Worm (Caenorhabditis elegans) whole organism, L1 larva: Measurements from ENCODE around the gene C06E4.8.
A peak's percentile ranks its signal among the peaks of the same experiment; 100 is the strongest.

Experiments used
- C04F5.9 ChIP-seq: sonication (generic microtip); optimal IDR thresholded peaks from 2 replicates; lab custom pipeline; 2016; ENCODE audit warnings: missing genetic modification characterization, missing compliant biosample characterization
- C16A3.4 ChIP-seq: fragments of 150-350 bp; optimal IDR thresholded peaks from 2 replicates; lab custom pipeline; 2014; ENCODE audit warnings: missing biosample characterization, missing genetic modification characterization
- F16B12.6 ChIP-seq: fragments of 150-350 bp; optimal IDR thresholded peaks from 2 replicates; lab custom pipeline; 2014; ENCODE audit warnings: missing biosample characterization, missing genetic modification characterization
- Y116A8C.19 ChIP-seq: sonication (generic microtip); optimal IDR thresholded peaks from 2 replicates; lab custom pipeline; 2016; ENCODE audit warnings: missing compliant biosample characterization, missing genetic modification characterization, borderline replicate concordance
- aha-1 ChIP-seq: fragments of 150-350 bp; optimal IDR thresholded peaks from 2 replicates; lab custom pipeline; 2014; ENCODE audit warnings: missing biosample characterization, missing genetic modification characterization
- alr-1 ChIP-seq: fragments of 200-800 bp; sonication (Bioruptor generic); optimal IDR thresholded peaks from 2 replicates; lab custom pipeline; 2018; ENCODE audit warnings: borderline replicate concordance, mild to moderate bottlenecking, missing genetic modification characterization, missing compliant biosample characterization
- blmp-1 ChIP-seq: fragments of 150-350 bp; optimal IDR thresholded peaks from 2 replicates; lab custom pipeline; 2014; ENCODE audit warnings: missing biosample characterization, missing genetic modification characterization
- ceh-8 ChIP-seq: fragments of 200-800 bp; sonication (Bioruptor generic); optimal IDR thresholded peaks from 2 replicates; lab custom pipeline; 2018; ENCODE audit warnings: mild to moderate bottlenecking, missing genetic modification characterization, moderate library complexity, missing compliant biosample characterization
- ceh-88 ChIP-seq: fragments of 200-800 bp; sonication (Bioruptor generic); IDR thresholded peaks from 2 replicates; pipeline ENCODE4 v1.3.6; 2022; ENCODE audit warnings: missing genetic modification characterization, missing compliant biosample characterization
- ceh-90 ChIP-seq: sonication (generic microtip); optimal IDR thresholded peaks from 2 replicates; lab custom pipeline; 2016; ENCODE audit warnings: missing genetic modification characterization, missing compliant biosample characterization
- ces-1 ChIP-seq: fragments of 150-350 bp; optimal IDR thresholded peaks from 2 replicates; lab custom pipeline; 2014; ENCODE audit warnings: missing biosample characterization, missing genetic modification reagents, missing genetic modification characterization
- dpl-1 ChIP-seq, 3 experiments: fragments of 150-350 bp in 2 of 3; sonication (generic microtip) in 1 of 3; optimal IDR thresholded peaks; 2 replicates each; lab custom pipeline; 2014 to 2017; ENCODE audit warnings: missing biosample characterization in 3 of 3, missing genetic modification characterization in 3 of 3, missing genetic modification reagents in 3 of 3
- efl-3 ChIP-seq: fragments of 200-800 bp; sonication (Bioruptor generic); optimal IDR thresholded peaks from 2 replicates; lab custom pipeline; 2018; ENCODE audit warnings: mild to moderate bottlenecking, missing genetic modification characterization, missing compliant biosample characterization
- egl-13 ChIP-seq: sonication (generic microtip); optimal IDR thresholded peaks from 2 replicates; lab custom pipeline; 2016; ENCODE audit warnings: missing genotype, missing genetic modification reagents, missing genetic modification characterization, missing compliant biosample characterization
- egl-27 ChIP-seq, 2 experiments: fragments of 150-350 bp in 1 of 2; sonication (generic microtip); optimal IDR thresholded peaks; 3 replicates each; lab custom pipeline; 2017 to 2018; ENCODE audit warnings: missing biosample characterization in 2 of 2, missing genetic modification characterization in 2 of 2, missing genetic modification reagents in 2 of 2
- elt-2 ChIP-seq: sonication (generic microtip); optimal IDR thresholded peaks from 2 replicates; lab custom pipeline; 2016; ENCODE audit warnings: missing genetic modification characterization, mild to moderate bottlenecking, inconsistent platforms, missing compliant biosample characterization, missing genetic modification reagents
- fkh-10 ChIP-seq: sonication (generic microtip); optimal IDR thresholded peaks from 2 replicates; lab custom pipeline; 2017; ENCODE audit warnings: missing biosample characterization, missing genetic modification reagents, missing genetic modification characterization
- fos-1 ChIP-seq: fragments of 150-350 bp; optimal IDR thresholded peaks from 2 replicates; lab custom pipeline; 2014; ENCODE audit warnings: missing biosample characterization, missing genetic modification characterization
- grh-1 ChIP-seq: fragments of 200-800 bp; sonication (Bioruptor generic); IDR thresholded peaks from 2 replicates; pipeline ENCODE4 v1.3.6; 2022; ENCODE audit warnings: missing genetic modification reagents, missing genetic modification characterization, missing compliant biosample characterization
- hlh-4 ChIP-seq: sonication (generic microtip); optimal IDR thresholded peaks from 2 replicates; lab custom pipeline; 2016; ENCODE audit warnings: mild to moderate bottlenecking, missing genetic modification characterization, missing compliant biosample characterization
- hpl-2 ChIP-seq: fragments of 150-350 bp; optimal IDR thresholded peaks from 2 replicates; lab custom pipeline; 2014; ENCODE audit warnings: missing biosample characterization, missing genetic modification reagents, missing genetic modification characterization
- jun-1 ChIP-seq: fragments of 150-350 bp; optimal IDR thresholded peaks from 2 replicates; lab custom pipeline; 2014; ENCODE audit warnings: missing biosample characterization, missing genetic modification reagents, missing genetic modification characterization
- lin-13 ChIP-seq: fragments of 150-350 bp; optimal IDR thresholded peaks from 2 replicates; lab custom pipeline; 2014; ENCODE audit warnings: missing biosample characterization, missing genetic modification reagents, missing genetic modification characterization
- lin-15B ChIP-seq: fragments of 150-350 bp; sonication (generic microtip); optimal IDR thresholded peaks from 3 replicates; lab custom pipeline; 2014; ENCODE audit warnings: missing biosample characterization, missing genetic modification characterization
- lin-35 ChIP-seq, 2 experiments: fragments of 150-350 bp; optimal IDR thresholded peaks; 2 replicates each; lab custom pipeline; 2014; ENCODE audit warnings: missing biosample characterization in 2 of 2, missing genetic modification characterization in 2 of 2, missing genetic modification reagents in 2 of 2
- lin-39 ChIP-seq: fragments of 150-350 bp; optimal IDR thresholded peaks from 2 replicates; lab custom pipeline; 2014; ENCODE audit warnings: missing biosample characterization, missing genetic modification reagents, missing genetic modification characterization
- mab-9 ChIP-seq: fragments of 200-800 bp; sonication (Bioruptor generic); IDR thresholded peaks from 2 replicates; pipeline ENCODE4 v1.3.6; 2022; ENCODE audit warnings: missing genetic modification reagents, missing genetic modification characterization, missing compliant biosample characterization
- mdl-1 ChIP-seq, 2 experiments: fragments of 150-350 bp; optimal IDR thresholded peaks; 2 replicates each; lab custom pipeline; 2014 to 2017; ENCODE audit warnings: missing biosample characterization in 2 of 2, missing genetic modification characterization in 2 of 2, inconsistent platforms in 1 of 2
- mep-1 ChIP-seq: fragments of 150-350 bp; optimal IDR thresholded peaks from 2 replicates; lab custom pipeline; 2014; ENCODE audit warnings: missing biosample characterization, missing genetic modification characterization
- nhr-11 ChIP-seq: fragments of 150-350 bp; optimal IDR thresholded peaks from 2 replicates; lab custom pipeline; 2014; ENCODE audit warnings: missing biosample characterization, missing genetic modification characterization
- nhr-20 ChIP-seq: sonication (generic microtip); optimal IDR thresholded peaks from 2 replicates; lab custom pipeline; 2016; ENCODE audit warnings: mild to moderate bottlenecking, missing genetic modification characterization, missing compliant biosample characterization
- nhr-237 ChIP-seq: fragments of 150-350 bp; optimal IDR thresholded peaks from 2 replicates; lab custom pipeline; 2014; ENCODE audit warnings: missing biosample characterization, missing genetic modification characterization
- nhr-28 ChIP-seq: fragments of 150-350 bp; optimal IDR thresholded peaks from 2 replicates; lab custom pipeline; 2014; ENCODE audit warnings: missing biosample characterization, missing genetic modification characterization
- nhr-47 ChIP-seq: sonication (generic microtip); optimal IDR thresholded peaks from 2 replicates; lab custom pipeline; 2016; ENCODE audit warnings: mild to moderate bottlenecking, missing genetic modification characterization, moderate library complexity, missing compliant biosample characterization
- nhr-71 ChIP-seq: sonication (generic microtip); optimal IDR thresholded peaks from 2 replicates; lab custom pipeline; 2016; ENCODE audit warnings: mild to moderate bottlenecking, missing genetic modification characterization, moderate library complexity, missing compliant biosample characterization
- nhr-76 ChIP-seq: sonication (generic microtip); optimal IDR thresholded peaks from 2 replicates; lab custom pipeline; 2017; ENCODE audit warnings: missing biosample characterization, missing genetic modification characterization
- nhr-77 ChIP-seq: fragments of 150-350 bp; optimal IDR thresholded peaks from 2 replicates; lab custom pipeline; 2014; ENCODE audit warnings: missing biosample characterization, missing genetic modification characterization
- nhr-84 ChIP-seq: sonication (generic microtip); optimal IDR thresholded peaks from 2 replicates; lab custom pipeline; 2017; ENCODE audit warnings: missing biosample characterization, missing genetic modification characterization
- pax-3 ChIP-seq: fragments of 200-800 bp; sonication (Bioruptor generic); optimal IDR thresholded peaks from 2 replicates; lab custom pipeline; 2018; ENCODE audit warnings: mild to moderate bottlenecking, missing genetic modification characterization, moderate library complexity, missing compliant biosample characterization
- pqm-1 ChIP-seq: sonication (generic microtip); optimal IDR thresholded peaks from 3 replicates; lab custom pipeline; 2017; ENCODE audit warnings: missing biosample characterization, missing genetic modification characterization
- rnt-1 ChIP-seq: sonication (generic microtip); optimal IDR thresholded peaks from 2 replicates; lab custom pipeline; 2016; ENCODE audit warnings: mild to moderate bottlenecking, missing genetic modification characterization, moderate library complexity, missing compliant biosample characterization
- snu-23 ChIP-seq: sonication (generic microtip); optimal IDR thresholded peaks from 2 replicates; lab custom pipeline; 2016; ENCODE audit warnings: missing genetic modification characterization, missing compliant biosample characterization
- sox-4 ChIP-seq: sonication (generic microtip); optimal IDR thresholded peaks from 2 replicates; lab custom pipeline; 2016; ENCODE audit warnings: missing genetic modification characterization, missing compliant biosample characterization
- sup-37 ChIP-seq: fragments of 200-800 bp; sonication (Bioruptor generic); optimal IDR thresholded peaks from 2 replicates; lab custom pipeline; 2018; ENCODE audit warnings: mild to moderate bottlenecking, missing genetic modification characterization, missing compliant biosample characterization
- tbx-2 ChIP-seq: sonication (generic microtip); optimal IDR thresholded peaks from 2 replicates; lab custom pipeline; 2016; ENCODE audit warnings: missing genetic modification characterization, missing compliant biosample characterization
- tlp-1 ChIP-seq: fragments of 150-350 bp; optimal IDR thresholded peaks from 2 replicates; lab custom pipeline; 2014; ENCODE audit warnings: missing biosample characterization, missing genetic modification characterization
- unc-62 ChIP-seq: fragments of 150-350 bp; optimal IDR thresholded peaks from 2 replicates; lab custom pipeline; 2014; ENCODE audit warnings: missing biosample characterization, missing genetic modification reagents, missing genetic modification characterization
- unc-98 ChIP-seq: fragments of 200-800 bp; sonication (Bioruptor generic); IDR thresholded peaks from 2 replicates; pipeline ENCODE4 v1.3.6; 2022; ENCODE audit warnings: missing genetic modification characterization, missing compliant biosample characterization
- vab-15 ChIP-seq: sonication (generic microtip); optimal IDR thresholded peaks from 2 replicates; lab custom pipeline; 2017; ENCODE audit warnings: missing genotype, mild to moderate bottlenecking, missing genetic modification characterization, missing compliant biosample characterization
- xbp-1 ChIP-seq: sonication (generic microtip); optimal IDR thresholded peaks from 2 replicates; lab custom pipeline; 2016; ENCODE audit warnings: missing genetic modification characterization, missing compliant biosample characterization
- zag-1 ChIP-seq: fragments of 150-350 bp; optimal IDR thresholded peaks from 2 replicates; lab custom pipeline; 2014; ENCODE audit warnings: missing biosample characterization, missing genetic modification characterization
- zip-4 ChIP-seq: fragments of 200-800 bp; sonication (Bioruptor generic); optimal IDR thresholded peaks from 2 replicates; lab custom pipeline; 2018; ENCODE audit warnings: mild to moderate bottlenecking, missing genetic modification characterization, moderate library complexity, missing compliant biosample characterization
- ztf-4 ChIP-seq: fragments of 150-350 bp; optimal IDR thresholded peaks from 2 replicates; lab custom pipeline; 2014; ENCODE audit warnings: missing biosample characterization, missing genetic modification characterization

C06E4.8 gene

DNA sequence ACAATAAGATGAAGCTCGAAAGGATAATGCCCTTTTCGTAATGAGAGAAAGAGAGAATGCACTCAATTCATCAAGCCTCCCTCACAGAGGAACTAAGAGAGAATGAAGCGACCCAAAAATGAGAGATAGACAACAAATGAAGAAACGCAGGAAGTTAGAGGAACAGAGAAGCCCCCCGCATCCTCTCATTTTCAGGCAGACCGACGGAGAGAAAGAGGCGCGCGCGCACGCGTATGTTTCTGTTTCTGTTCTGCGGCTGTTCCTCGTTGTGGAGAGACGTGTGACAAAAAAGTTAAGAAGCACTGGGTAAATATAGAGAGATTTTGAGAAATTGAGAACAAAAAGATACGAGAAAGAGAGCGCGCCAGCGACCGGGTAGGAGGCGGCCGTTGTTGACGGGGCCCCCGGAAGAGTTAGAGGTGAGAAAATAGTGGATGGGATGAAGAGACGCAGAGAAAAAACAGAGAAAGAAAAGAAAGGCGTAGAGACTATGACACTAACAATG lies 34.3 kb upstream of the C06E4.8 start (continued):
- peak; percentile 66; the same call in 1 of the 2 replicates for TF ChIP-seq ceh-88
- TF ChIP-seq nhr-71 (tag; lab: Kevin White, UChicago): peak; percentile 95
- no peak for TF ChIP-seq tlp-1 (tag; lab: Kevin White, UChicago)
- no peak for TF ChIP-seq efl-3 (GFP tag; lab: Kevin White, UChicago)
- TF ChIP-seq alr-1 (tag; lab: Kevin White, UChicago): no peak
- TF ChIP-seq jun-1 (tag; lab: Kevin White, UChicago): peak; percentile 80
- TF ChIP-seq lin-13 (GFP tag; lab: Kevin White, UChicago): peak; percentile 29
- no peak for TF ChIP-seq C04F5.9 (tag; lab: Kevin White, UChicago)
- peak; percentile 82 for TF ChIP-seq mep-1 (tag; lab: Kevin White, UChicago)
- no peak for TF ChIP-seq pqm-1 (tag; lab: Kevin White, UChicago)
- peak; percentile 86 for TF ChIP-seq nhr-20 (tag; lab: Kevin White, UChicago)
- TF ChIP-seq mab-9 (GFP tag; lab: Robert Waterston, UW): no peak
- TF ChIP-seq sox-4: peak; percentile 40
- peak; percentile 85 for TF ChIP-seq nhr-47 (tag; lab: Kevin White, UChicago)
- TF ChIP-seq zag-1 (tag; lab: Kevin White, UChicago): no peak
- TF ChIP-seq unc-98 (GFP tag; lab: Robert Waterston, UW): no peak
- peak in 2 of 3 experiments; percentile 50 to 60 for TF ChIP-seq dpl-1 (GFP tag; optimal IDR thresholded peaks at IDR 0.05; lab: Kevin White, UChicago)
- TF ChIP-seq lin-35 (GFP tag; optimal IDR thresholded peaks at IDR 0.05; lab: Kevin White, UChicago): peak; percentile 48 to 59
- no peak for TF ChIP-seq vab-15 (tag; lab: Kevin White, UChicago)
- TF ChIP-seq nhr-84 (tag; lab: Kevin White, UChicago): no peak
- TF ChIP-seq nhr-77 (tag; lab: Kevin White, UChicago): peak; percentile 72
- TF ChIP-seq blmp-1: peak; percentile 82
- peak; percentile 59 for TF ChIP-seq egl-13 (tag; lab: Kevin White, UChicago)
- no peak for TF ChIP-seq hpl-2 (GFP tag; lab: Kevin White, UChicago)
- peak; percentile 73 for TF ChIP-seq ztf-4 (tag; lab: Kevin White, UChicago)
- TF ChIP-seq zip-4 (GFP tag; lab: Kevin White, UChicago): no peak
- peak; percentile 33 for TF ChIP-seq elt-2 (tag; lab: Kevin White, UChicago)
- TF ChIP-seq nhr-11: peak; percentile 71
- TF ChIP-seq snu-23: peak; percentile 92
- TF ChIP-seq C16A3.4 (tag; lab: Kevin White, UChicago): peak; percentile 44
- no peak for TF ChIP-seq Y116A8C.19 (tag; lab: Kevin White, UChicago)
- TF ChIP-seq sup-37 (GFP tag; lab: Kevin White, UChicago): peak; percentile 68
- no peak for TF ChIP-seq unc-62 (GFP tag; lab: Kevin White, UChicago)
- TF ChIP-seq ces-1 (GFP tag; lab: Kevin White, UChicago): no peak
- peak; percentile 32 for TF ChIP-seq aha-1 (tag; lab: Kevin White, UChicago)
- TF ChIP-seq fos-1: peak; percentile 15
- TF ChIP-seq rnt-1 (tag; lab: Kevin White, UChicago): peak; percentile 67
- TF ChIP-seq tbx-2: peak; percentile 89
- peak; percentile 77 to 79 for TF ChIP-seq egl-27 (tag; optimal IDR thresholded peaks at IDR 0.05; lab: Kevin White, UChicago)
- TF ChIP-seq ceh-8: peak; percentile 50
- TF ChIP-seq fkh-10 (GFP tag; lab: Kevin White, UChicago): peak; percentile 49
- no peak for TF ChIP-seq lin-15B (tag; lab: Kevin White, UChicago)
- TF ChIP-seq hlh-4 (tag; lab: Kevin White, UChicago): no peak
- peak in 1 of 2 experiments; percentile 91 for TF ChIP-seq mdl-1 (tag; optimal IDR thresholded peaks at IDR 0.05; lab: Kevin White, UChicago)
- TF ChIP-seq nhr-237 (tag; lab: Kevin White, UChicago): no peak
- TF ChIP-seq nhr-28 (tag; lab: Kevin White, UChicago): no peak
- TF ChIP-seq ceh-90 (tag; lab: Kevin White, UChicago): no peak
- TF ChIP-seq lin-39 (tag; lab: Kevin White, UChicago): peak; percentile 47
- no peak for TF ChIP-seq nhr-76
- TF ChIP-seq grh-1: peak; percentile 53; the same call in 1 of the 2 replicates
- TF ChIP-seq pax-3: no peak
- no peak for TF ChIP-seq F16B12.6 (tag; lab: Kevin White, UChicago)
- TF ChIP-seq xbp-1 (tag; lab: Kevin White, UChicago): peak; percentile 74
